Worm (Caenorhabditis elegans) whole organism, L2 larva: Measurements from ENCODE around the gene btb-10.
"Not testable (repeated sequence)": the region's sequence is repeated elsewhere in the genome, so short reads cannot be mapped to it uniquely, and the experiment has no call there.

Experiments
- F13H6.1 ChIP-seq: sonication (generic microtip); optimal IDR thresholded peaks from 2 replicates; lab custom pipeline; 2016; ENCODE audit warnings: missing genetic modification characterization, missing compliant biosample characterization
- R02D3.7 ChIP-seq: fragments of 150-350 bp; optimal IDR thresholded peaks from 2 replicates; lab custom pipeline; 2014; ENCODE audit warnings: missing biosample characterization, missing genetic modification characterization
- Y55F3AM.14 ChIP-seq: fragments of 200-800 bp; sonication (Bioruptor generic); optimal IDR thresholded peaks from 2 replicates; lab custom pipeline; 2018; ENCODE audit warnings: mild to moderate bottlenecking, missing genetic modification characterization, missing compliant biosample characterization
- ZK546.5 ChIP-seq: sonication (generic microtip); optimal IDR thresholded peaks from 2 replicates; lab custom pipeline; 2017; ENCODE audit warnings: missing biosample characterization, missing genetic modification characterization
- alr-1 ChIP-seq: fragments of 150-350 bp; optimal IDR thresholded peaks from 2 replicates; lab custom pipeline; 2014; ENCODE audit warnings: missing biosample characterization, missing genetic modification characterization
- aly-2 ChIP-seq: fragments of 150-350 bp; optimal IDR thresholded peaks from 2 replicates; lab custom pipeline; 2014; ENCODE audit warnings: missing biosample characterization, missing genetic modification characterization
- blmp-1 ChIP-seq: sonication (generic microtip); optimal IDR thresholded peaks from 2 replicates; lab custom pipeline; 2017; ENCODE audit warnings: missing genetic modification characterization, mild to moderate bottlenecking, missing compliant biosample characterization, antibody characterized with exemption, moderate library complexity; ENCODE audit not compliant: insufficient read depth
- ceh-16 ChIP-seq: fragments of 150-350 bp; optimal IDR thresholded peaks from 2 replicates; lab custom pipeline; 2014; ENCODE audit warnings: missing biosample characterization, missing genetic modification characterization
- ceh-82 ChIP-seq: fragments of 150-350 bp; optimal IDR thresholded peaks from 2 replicates; lab custom pipeline; 2014; ENCODE audit warnings: missing biosample characterization, missing genetic modification characterization
- crh-2 ChIP-seq: sonication (generic microtip); optimal IDR thresholded peaks from 2 replicates; lab custom pipeline; 2017; ENCODE audit warnings: missing biosample characterization, missing genetic modification characterization
- elt-1 ChIP-seq: fragments of 150-350 bp; optimal IDR thresholded peaks from 2 replicates; lab custom pipeline; 2014; ENCODE audit warnings: missing biosample characterization, missing genetic modification characterization
- elt-3 ChIP-seq: sonication (generic microtip); optimal IDR thresholded peaks from 2 replicates; lab custom pipeline; 2017; ENCODE audit warnings: missing biosample characterization, missing genetic modification characterization
- fos-1 ChIP-seq: fragments of 150-350 bp; optimal IDR thresholded peaks from 2 replicates; lab custom pipeline; 2014; ENCODE audit warnings: missing biosample characterization, missing genetic modification characterization
- lin-11 ChIP-seq: fragments of 150-350 bp; sonication (generic microtip); optimal IDR thresholded peaks from 2 replicates; lab custom pipeline; 2014; ENCODE audit warnings: missing biosample characterization, missing genetic modification characterization, inconsistent platforms, mixed read lengths
- lin-39 ChIP-seq: fragments of 150-350 bp; optimal IDR thresholded peaks from 2 replicates; lab custom pipeline; 2014; ENCODE audit warnings: missing biosample characterization, missing genetic modification reagents, missing genetic modification characterization
- mab-5 ChIP-seq: fragments of 150-350 bp; optimal IDR thresholded peaks from 2 replicates; lab custom pipeline; 2014; ENCODE audit warnings: missing biosample characterization, missing genetic modification characterization
- mdl-1 ChIP-seq, 2 experiments: fragments of 150-350 bp in 1 of 2; sonication (generic microtip) in 1 of 2; optimal IDR thresholded peaks; 2 replicates each; lab custom pipeline; 2017; ENCODE audit warnings: missing biosample characterization in 2 of 2, missing genetic modification characterization in 2 of 2
- nhr-10 ChIP-seq: sonication (generic microtip); optimal IDR thresholded peaks from 2 replicates; lab custom pipeline; 2017; ENCODE audit warnings: missing biosample characterization, missing genetic modification characterization
- nhr-11 ChIP-seq: fragments of 150-350 bp; optimal IDR thresholded peaks from 2 replicates; lab custom pipeline; 2014; ENCODE audit warnings: missing biosample characterization, missing genetic modification characterization
- nhr-12 ChIP-seq: fragments of 150-350 bp; optimal IDR thresholded peaks from 2 replicates; lab custom pipeline; 2014; ENCODE audit warnings: missing biosample characterization, missing genetic modification characterization
- nhr-129 ChIP-seq: fragments of 150-350 bp; optimal IDR thresholded peaks from 2 replicates; lab custom pipeline; 2014; ENCODE audit warnings: missing biosample characterization, missing genetic modification characterization
- nhr-21 ChIP-seq: fragments of 150-350 bp; optimal IDR thresholded peaks from 2 replicates; lab custom pipeline; 2014; ENCODE audit warnings: missing biosample characterization, missing genetic modification characterization
- nhr-23 ChIP-seq: fragments of 150-350 bp; optimal IDR thresholded peaks from 2 replicates; lab custom pipeline; 2014; ENCODE audit warnings: missing biosample characterization, missing genetic modification reagents, missing genetic modification characterization
- nhr-237 ChIP-seq: fragments of 150-350 bp; optimal IDR thresholded peaks from 2 replicates; lab custom pipeline; 2014; ENCODE audit warnings: missing biosample characterization, missing genetic modification characterization
- nhr-25 ChIP-seq: fragments of 150-350 bp; sonication (generic microtip); optimal IDR thresholded peaks from 3 replicates; lab custom pipeline; 2014; ENCODE audit warnings: missing biosample characterization, missing genetic modification characterization
- nhr-77 ChIP-seq: fragments of 150-350 bp; optimal IDR thresholded peaks from 2 replicates; lab custom pipeline; 2014; ENCODE audit warnings: missing biosample characterization, missing genetic modification characterization
- sem-4 ChIP-seq: fragments of 150-350 bp; optimal IDR thresholded peaks from 2 replicates; lab custom pipeline; 2014; ENCODE audit warnings: missing biosample characterization, missing genetic modification reagents, missing genetic modification characterization
- sma-3 ChIP-seq: sonication (generic microtip); optimal IDR thresholded peaks from 2 replicates; lab custom pipeline; 2016; ENCODE audit warnings: missing genetic modification reagents, missing genetic modification characterization, missing compliant biosample characterization
- sma-9 ChIP-seq, 2 experiments: fragments of 150-350 bp in 1 of 2; sonication (generic microtip) in 1 of 2; optimal IDR thresholded peaks; 2 replicates each; lab custom pipeline; 2014 to 2016; ENCODE audit warnings: missing genetic modification characterization in 2 of 2, mild to moderate bottlenecking in 1 of 2, missing biosample characterization in 1 of 2, missing compliant biosample characterization in 1 of 2, missing genetic modification reagents in 1 of 2, moderate library complexity in 1 of 2
- snpc-4 ChIP-seq: fragments of 150-350 bp; optimal IDR thresholded peaks from 2 replicates; lab custom pipeline; 2014; ENCODE audit warnings: missing biosample characterization, missing genetic modification characterization
- unc-39 ChIP-seq: fragments of 150-350 bp; optimal IDR thresholded peaks from 2 replicates; lab custom pipeline; 2014; ENCODE audit warnings: missing biosample characterization, missing genetic modification characterization
- unc-55 ChIP-seq: fragments of 150-350 bp; sonication (generic microtip); optimal IDR thresholded peaks from 3 replicates; lab custom pipeline; 2014; ENCODE audit warnings: missing biosample characterization, missing genetic modification reagents, missing genetic modification characterization
- unc-62 ChIP-seq: fragments of 150-350 bp; optimal IDR thresholded peaks from 2 replicates; lab custom pipeline; 2014; ENCODE audit warnings: missing biosample characterization, missing genetic modification reagents, missing genetic modification characterization
- zag-1 ChIP-seq: fragments of 150-350 bp; optimal IDR thresholded peaks from 2 replicates; lab custom pipeline; 2014; ENCODE audit warnings: missing biosample characterization, missing genetic modification characterization
- ztf-4 ChIP-seq: fragments of 150-350 bp; optimal IDR thresholded peaks from 2 replicates; lab custom pipeline; 2014; ENCODE audit warnings: missing biosample characterization, missing genetic modification characterization

btb-10 gene

DNA sequence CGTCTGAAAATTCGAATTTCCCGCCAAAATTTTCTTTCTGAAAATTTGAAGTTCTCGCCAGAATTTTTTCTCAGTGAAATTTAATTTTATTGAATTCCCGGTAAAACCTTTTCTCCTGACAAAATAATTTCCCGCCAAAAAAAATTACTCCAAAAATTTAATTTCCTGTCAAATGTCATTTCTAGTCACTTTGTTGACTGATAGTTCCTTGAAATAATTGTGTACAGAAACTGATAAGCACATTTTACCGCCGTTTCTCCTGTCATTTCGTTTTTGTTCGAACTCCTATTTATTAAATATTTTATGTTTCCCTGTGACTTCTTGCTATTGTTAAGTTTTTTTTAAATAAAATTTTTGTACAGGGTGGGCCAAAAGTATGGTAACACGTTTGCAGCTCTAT lies 3.3 kb upstream of the btb-10 start:
- no peak for TF ChIP-seq zag-1
- no peak for TF ChIP-seq snpc-4
- no peak for TF ChIP-seq crh-2 (tag; lab: Kevin White, UChicago)
- TF ChIP-seq fos-1 (tag; lab: Kevin White, UChicago): peak; percentile 12
- TF ChIP-seq R02D3.7: no peak
- no peak for TF ChIP-seq nhr-77 (tag; lab: Kevin White, UChicago)

DNA sequence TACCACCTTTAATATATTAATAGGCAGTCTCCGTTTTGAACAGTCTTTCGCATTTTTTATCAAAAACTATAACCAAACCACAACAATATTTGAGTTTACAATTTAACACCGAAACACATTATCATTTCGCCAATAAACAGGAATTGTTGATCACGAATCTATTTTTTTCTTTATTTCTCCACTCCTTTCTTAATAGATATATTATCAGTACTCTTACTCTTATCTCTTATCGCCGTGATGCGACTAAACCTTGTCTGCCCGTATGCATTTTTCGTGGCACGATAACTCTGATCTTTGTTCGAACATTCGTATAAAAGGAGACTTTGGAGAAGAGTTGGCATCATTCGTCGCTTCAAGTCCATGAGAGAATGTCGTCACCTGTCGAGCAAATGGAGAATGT lies 3.8 kb downstream of the btb-10 start:
- TF ChIP-seq fos-1 (tag; lab: Kevin White, UChicago) (peak; percentile 77), sma-3 (GFP tag; lab: Kevin White, UChicago) (peak; percentile 14), F13H6.1 (tag; lab: Kevin White, UChicago) (peak; percentile 11), elt-3 (no peak), nhr-77 (tag; lab: Kevin White, UChicago) (no peak), nhr-25 (no peak), sma-9 (GFP tag; optimal IDR thresholded peaks at IDR 0.05; lab: Kevin White, UChicago) (peak; percentile 34), sma-9 (tag; optimal IDR thresholded peaks at IDR 0.05; lab: Kevin White, UChicago) (no peak)

DNA sequence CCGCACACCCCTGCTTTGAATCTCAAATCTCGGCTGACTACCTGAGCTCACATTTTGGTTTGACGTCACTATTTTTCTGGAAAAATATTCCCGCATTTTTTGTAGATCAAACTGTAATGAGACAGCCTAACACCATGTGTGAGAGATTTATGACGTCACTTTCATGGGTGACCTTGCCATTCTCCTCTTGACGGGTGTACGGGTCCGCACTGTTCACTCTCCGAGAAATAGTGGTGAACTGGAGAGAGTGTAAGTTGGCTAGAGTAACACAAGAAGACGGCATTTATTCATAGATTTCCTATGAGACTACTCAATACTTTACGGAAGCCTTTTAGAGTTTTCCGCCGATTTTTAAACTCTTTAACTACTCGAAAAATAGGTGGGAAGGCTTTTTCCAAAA lies 5.9 kb downstream of the btb-10 start, which contains the start of gene K02E7.7:
K02E7.7 (plus strand) TSS at position 301 of the 400 bp plus-strand sequence.
- TF ChIP-seq nhr-21; ceh-16 (tag; lab: Kevin White, UChicago); aly-2: not testable (repeated sequence)

DNA sequence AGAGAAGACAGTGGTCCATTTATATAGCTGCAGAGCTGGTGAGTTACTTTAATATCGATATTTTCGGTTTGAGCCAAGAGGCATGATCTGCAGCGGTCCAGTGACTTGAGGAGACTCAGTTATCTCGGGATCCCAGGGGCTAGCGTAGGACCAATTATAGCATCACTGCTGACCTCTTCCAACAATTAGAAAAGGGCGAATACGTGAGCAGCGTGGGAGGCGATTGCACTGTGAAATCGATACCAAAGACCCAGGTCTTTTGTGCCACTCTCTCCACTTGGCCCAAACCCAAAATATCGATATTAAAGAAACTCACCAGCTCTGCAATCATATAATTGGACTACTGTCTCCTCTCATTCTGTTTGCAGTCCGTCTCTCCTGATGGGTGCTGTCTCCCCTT lies 10.8 kb downstream of the btb-10 start, which contains the start of gene fbxb-40:
fbxb-40 (minus strand) TSS at position 101 of the 400 bp plus-strand sequence.
- TF ChIP-seq ceh-16 (tag; lab: Kevin White, UChicago) (no peak), mdl-1 (tag; optimal IDR thresholded peaks at IDR 0.05; lab: Kevin White, UChicago) (no peak), Y55F3AM.14 (GFP tag; lab: Kevin White, UChicago) (no peak), sem-4 (tag; lab: Kevin White, UChicago) (no peak), nhr-12 (tag; lab: Kevin White, UChicago) (no peak), unc-39 (tag; lab: Kevin White, UChicago) (no peak), unc-62 (GFP tag; lab: Kevin White, UChicago) (no peak), lin-11 (no peak), elt-1 (tag; lab: Kevin White, UChicago) (no peak), elt-3 (no peak), mab-5 (no peak), zag-1 (no peak), unc-55 (no peak), blmp-1 (tag; lab: Kevin White, UChicago) (no peak), ztf-4 (tag; lab: Kevin White, UChicago) (no peak), lin-39 (tag; lab: Kevin White, UChicago) (no peak), ZK546.5 (tag; lab: Kevin White, UChicago) (no peak), nhr-237 (tag; lab: Kevin White, UChicago) (no peak)

DNA sequence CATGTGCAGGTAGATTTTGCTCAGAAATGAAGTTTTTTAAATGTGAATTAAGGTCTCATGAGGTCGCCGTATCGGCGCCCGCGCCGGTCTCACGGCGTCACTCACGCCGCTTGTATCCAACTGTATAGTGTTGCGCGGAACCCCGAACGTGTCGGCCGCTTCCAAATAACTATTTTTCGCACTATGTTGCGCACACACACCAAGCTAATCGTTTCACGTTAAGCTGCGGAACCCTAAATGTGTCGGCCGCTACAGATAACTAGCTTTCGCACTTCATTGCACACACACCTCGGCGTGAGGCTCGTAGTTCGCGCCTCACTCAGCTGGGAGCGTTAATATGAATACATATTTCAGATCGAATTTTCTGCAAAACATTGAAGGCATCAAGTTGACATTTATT lies 13.7 kb downstream of the btb-10 start:
- TF ChIP-seq nhr-129 (no peak), mdl-1 (tag; optimal IDR thresholded peaks at IDR 0.05; lab: Kevin White, UChicago) (no peak), ceh-82 (no peak), sma-9 (GFP tag; optimal IDR thresholded peaks at IDR 0.05; lab: Kevin White, UChicago) (no peak), sma-9 (tag; optimal IDR thresholded peaks at IDR 0.05; lab: Kevin White, UChicago) (no peak), elt-1 (tag; lab: Kevin White, UChicago) (no peak), nhr-23 (no peak), snpc-4 (no peak), alr-1 (tag; lab: Kevin White, UChicago) (no peak), aly-2 (no peak), lin-39 (tag; lab: Kevin White, UChicago) (no peak), nhr-21 (no peak), nhr-12 (tag; lab: Kevin White, UChicago) (no peak), nhr-10 (no peak), nhr-11 (tag; lab: Kevin White, UChicago) (no peak), sma-3 (GFP tag; lab: Kevin White, UChicago) (no peak), nhr-237 (tag; lab: Kevin White, UChicago) (no peak), F13H6.1 (tag; lab: Kevin White, UChicago) (no peak), ztf-4 (tag; lab: Kevin White, UChicago) (no peak)
